Fruit fly (Drosophila melanogaster) whole organism, embryonic: ENCODE results near the gene CG31638.

ENCODE experiments used
- ATbp ChIP-seq: fragments of 200-800 bp; sonication (Bioruptor generic); optimal IDR thresholded peaks from 2 replicates; lab custom pipeline; 2017; ENCODE audit warnings: missing biosample characterization, mild to moderate bottlenecking, missing genetic modification characterization, missing genetic modification reagents
- Aef1 ChIP-seq: fragments of 200-800 bp; sonication (Bioruptor generic); IDR thresholded peaks from 3 replicates; pipeline ENCODE4 v1.3.6; 2022; ENCODE audit warnings: missing biosample characterization, missing genetic modification characterization
- Atf3 ChIP-seq: fragments of 200-800 bp; sonication (Bioruptor generic); optimal IDR thresholded peaks from 3 replicates; lab custom pipeline; 2016; ENCODE audit warnings: missing biosample characterization, missing genetic modification characterization
- Bdp1 ChIP-seq: fragments of 200-800 bp; sonication (Bioruptor generic); optimal IDR thresholded peaks from 3 replicates; lab custom pipeline; 2016; ENCODE audit warnings: missing biosample characterization, missing genetic modification characterization
- CG10654 ChIP-seq: fragments of 200-800 bp; sonication (Bioruptor generic); optimal IDR thresholded peaks from 2 replicates; lab custom pipeline; 2016; ENCODE audit warnings: missing biosample characterization, missing genetic modification characterization
- CG11560 ChIP-seq: fragments of 200-800 bp; sonication (Bioruptor generic); IDR thresholded peaks from 3 replicates; pipeline ENCODE4 v1.3.6; 2022; ENCODE audit warnings: missing biosample characterization, missing genetic modification characterization
- CG11695 ChIP-seq: fragments of 200-800 bp; sonication (Bioruptor generic); IDR thresholded peaks from 3 replicates; pipeline ENCODE4 v1.3.6; 2022; ENCODE audit warnings: missing biosample characterization, missing genetic modification characterization
- CG12155 ChIP-seq: fragments of 200-800 bp; sonication (Bioruptor generic); optimal IDR thresholded peaks from 3 replicates; lab custom pipeline; 2016; ENCODE audit warnings: missing biosample characterization, missing genetic modification characterization
- CG14441 ChIP-seq: fragments of 200-800 bp; sonication (Bioruptor generic); IDR thresholded peaks from 2 replicates; pipeline ENCODE4 v1.3.6; 2022; ENCODE audit warnings: missing biosample characterization, missing genetic modification characterization
- CG14965 ChIP-seq: fragments of 200-800 bp; sonication (Bioruptor generic); optimal IDR thresholded peaks from 2 replicates; lab custom pipeline; 2016; ENCODE audit warnings: missing biosample characterization, missing genetic modification characterization, borderline replicate concordance
- CG17802 ChIP-seq: fragments of 200-800 bp; sonication (Bioruptor generic); optimal IDR thresholded peaks from 2 replicates; lab custom pipeline; 2018; ENCODE audit warnings: missing biosample characterization, mild to moderate bottlenecking, missing genetic modification characterization, moderate library complexity
- CG18764 ChIP-seq: fragments of 200-800 bp; sonication (Bioruptor generic); optimal IDR thresholded peaks from 3 replicates; lab custom pipeline; 2016; ENCODE audit warnings: missing biosample characterization, missing genetic modification characterization
- CG2120 ChIP-seq: fragments of 200-800 bp; sonication (Bioruptor generic); optimal IDR thresholded peaks from 3 replicates; lab custom pipeline; 2016; ENCODE audit warnings: missing biosample characterization, missing genetic modification characterization
- CG3281 ChIP-seq: fragments of 200-800 bp; sonication (Bioruptor generic); optimal IDR thresholded peaks from 3 replicates; lab custom pipeline; 2017; ENCODE audit warnings: missing biosample characterization, mild to moderate bottlenecking, missing genetic modification characterization
- CG6813 ChIP-seq: fragments of 200-800 bp; sonication (Bioruptor generic); optimal IDR thresholded peaks from 2 replicates; lab custom pipeline; 2017; ENCODE audit warnings: missing biosample characterization, missing genetic modification characterization, mild to moderate bottlenecking, moderate library complexity, missing genetic modification reagents
- CG7963 ChIP-seq: fragments of 200-800 bp; sonication (Bioruptor generic); IDR thresholded peaks from 3 replicates; pipeline ENCODE4 v1.3.6; 2022; ENCODE audit warnings: missing biosample characterization, missing genetic modification characterization; ENCODE audit not compliant: partially characterized antibody
- CG8290 ChIP-seq, 3 experiments: fragments of 200-800 bp; sonication (Bioruptor generic); optimal IDR thresholded peaks; 2 replicates each; lab custom pipeline; 2016 to 2019; ENCODE audit warnings: missing biosample characterization in 3 of 3, missing genetic modification characterization in 3 of 3, mild to moderate bottlenecking in 2 of 3, moderate library complexity in 1 of 3
- CG8944 ChIP-seq: fragments of 200-800 bp; sonication (Bioruptor generic); optimal IDR thresholded peaks from 3 replicates; lab custom pipeline; 2016; ENCODE audit warnings: missing biosample characterization, missing genetic modification characterization
- CTCF ChIP-seq: fragments of 200-800 bp; sonication (Bioruptor generic); optimal IDR thresholded peaks from 2 replicates; lab custom pipeline; 2017; ENCODE audit warnings: missing biosample characterization, mild to moderate bottlenecking, missing genetic modification characterization, moderate library complexity
- H15 ChIP-seq: fragments of 200-800 bp; sonication (Bioruptor generic); IDR thresholded peaks from 3 replicates; pipeline ENCODE4 v1.3.6; 2022; ENCODE audit warnings: missing biosample characterization, missing genetic modification characterization
- NC2α ChIP-seq: fragments of 200-800 bp; sonication (Bioruptor generic); optimal IDR thresholded peaks from 2 replicates; lab custom pipeline; 2016; ENCODE audit warnings: missing biosample characterization, missing genetic modification characterization
- Opbp ChIP-seq: fragments of 200-800 bp; sonication (Bioruptor generic); IDR thresholded peaks from 3 replicates; pipeline ENCODE4 v1.3.6; 2022; ENCODE audit warnings: missing biosample characterization, missing genetic modification characterization; ENCODE audit not compliant: partially characterized antibody
- Sox102F ChIP-seq: fragments of 200-800 bp; sonication (Bioruptor generic); optimal IDR thresholded peaks from 2 replicates; lab custom pipeline; 2018; ENCODE audit warnings: missing biosample characterization, mild to moderate bottlenecking, missing genetic modification characterization, moderate library complexity
- Sry-β ChIP-seq: fragments of 200-800 bp; sonication (Bioruptor generic); optimal IDR thresholded peaks from 2 replicates; lab custom pipeline; 2018; ENCODE audit warnings: missing biosample characterization, mild to moderate bottlenecking, missing genetic modification characterization, moderate library complexity
- az2 ChIP-seq: fragments of 200-800 bp; sonication (Bioruptor generic); optimal IDR thresholded peaks from 3 replicates; lab custom pipeline; 2016; ENCODE audit warnings: missing biosample characterization, missing genetic modification characterization
- btn ChIP-seq: fragments of 200-800 bp; sonication (Bioruptor generic); optimal IDR thresholded peaks from 2 replicates; lab custom pipeline; 2016; ENCODE audit warnings: missing biosample characterization, missing genetic modification characterization
- cato ChIP-seq: fragments of 200-800 bp; sonication (Bioruptor generic); optimal IDR thresholded peaks from 2 replicates; lab custom pipeline; 2016; ENCODE audit warnings: missing biosample characterization, missing genetic modification characterization, borderline replicate concordance
- chif ChIP-seq, 2 experiments: fragments of 200-800 bp; sonication (Bioruptor generic); optimal IDR thresholded peaks; 3 replicates each; lab custom pipeline; 2016; ENCODE audit warnings: missing biosample characterization in 2 of 2, missing genetic modification characterization in 2 of 2
- dm ChIP-seq: fragments of 200-800 bp; sonication (Bioruptor generic); optimal IDR thresholded peaks from 3 replicates; lab custom pipeline; 2016; ENCODE audit warnings: missing biosample characterization, missing genetic modification characterization
- dmrt11E ChIP-seq: fragments of 200-800 bp; sonication (Bioruptor generic); optimal IDR thresholded peaks from 3 replicates; lab custom pipeline; 2018; ENCODE audit warnings: missing biosample characterization, mild to moderate bottlenecking, missing genetic modification characterization, moderate library complexity
- dmrt99B ChIP-seq: fragments of 200-800 bp; sonication (Bioruptor generic); optimal IDR thresholded peaks from 2 replicates; lab custom pipeline; 2018; ENCODE audit warnings: missing biosample characterization, mild to moderate bottlenecking, missing genetic modification characterization, moderate library complexity
- esg ChIP-seq: fragments of 200-800 bp; sonication (Bioruptor generic); conservative IDR thresholded peaks from 2 replicates; pipeline ENCODE4 v1.3.6; 2022; ENCODE audit warnings: missing biosample characterization, missing genetic modification characterization
- ewg ChIP-seq: fragments of 200-800 bp; sonication (Bioruptor generic); optimal IDR thresholded peaks from 3 replicates; lab custom pipeline; 2017; ENCODE audit warnings: mild to moderate bottlenecking, missing biosample characterization, missing genetic modification reagents, missing genetic modification characterization
- fd102C ChIP-seq: fragments of 200-800 bp; sonication (Bioruptor generic); optimal IDR thresholded peaks from 2 replicates; lab custom pipeline; 2018; ENCODE audit warnings: missing biosample characterization, mild to moderate bottlenecking, missing genetic modification characterization, moderate library complexity
- fu2 ChIP-seq: fragments of 200-800 bp; sonication (Bioruptor generic); optimal IDR thresholded peaks from 2 replicates; lab custom pipeline; 2016; ENCODE audit warnings: missing biosample characterization, missing genetic modification characterization
- gcm2 ChIP-seq: fragments of 200-800 bp; sonication (Bioruptor generic); optimal IDR thresholded peaks from 2 replicates; lab custom pipeline; 2016; ENCODE audit warnings: missing biosample characterization, missing genetic modification characterization
- jing ChIP-seq: fragments of 200-800 bp; sonication (Bioruptor generic); optimal IDR thresholded peaks from 2 replicates; lab custom pipeline; 2018; ENCODE audit warnings: missing biosample characterization, mild to moderate bottlenecking, missing genetic modification characterization
- kni ChIP-seq: fragments of 200-800 bp; sonication (Bioruptor generic); optimal IDR thresholded peaks from 3 replicates; lab custom pipeline; 2017; ENCODE audit warnings: mild to moderate bottlenecking, missing biosample characterization, missing genetic modification reagents, missing genetic modification characterization
- luna ChIP-seq: fragments of 200-800 bp; sonication (Bioruptor generic); optimal IDR thresholded peaks from 2 replicates; lab custom pipeline; 2016; ENCODE audit warnings: missing biosample characterization, missing genetic modification characterization
- oc ChIP-seq: fragments of 200-800 bp; sonication (Bioruptor generic); optimal IDR thresholded peaks from 2 replicates; lab custom pipeline; 2018; ENCODE audit warnings: missing biosample characterization, mild to moderate bottlenecking, missing genetic modification characterization, moderate library complexity
- pfk ChIP-seq: fragments of 200-800 bp; sonication (Bioruptor generic); optimal IDR thresholded peaks from 2 replicates; lab custom pipeline; 2018; ENCODE audit warnings: missing biosample characterization, mild to moderate bottlenecking, missing genetic modification characterization, moderate library complexity
- psq ChIP-seq: fragments of 200-800 bp; sonication (Bioruptor generic); optimal IDR thresholded peaks from 2 replicates; lab custom pipeline; 2017; ENCODE audit warnings: missing biosample characterization, missing genetic modification characterization
- pum ChIP-seq: fragments of 200-800 bp; sonication (Bioruptor generic); optimal IDR thresholded peaks from 2 replicates; lab custom pipeline; 2016; ENCODE audit warnings: missing biosample characterization, missing genetic modification characterization
- so ChIP-seq: fragments of 200-800 bp; sonication (Bioruptor generic); IDR thresholded peaks from 3 replicates; pipeline ENCODE4 v1.3.6; 2022; ENCODE audit warnings: missing biosample characterization, missing genetic modification characterization
- stc ChIP-seq: fragments of 200-800 bp; sonication (Bioruptor generic); IDR thresholded peaks from 2 replicates; pipeline ENCODE4 v1.3.6; 2022; ENCODE audit warnings: missing biosample characterization, missing genetic modification characterization
- tx ChIP-seq: fragments of 200-800 bp; sonication (Bioruptor generic); optimal IDR thresholded peaks from 2 replicates; lab custom pipeline; 2016; ENCODE audit warnings: missing biosample characterization, missing genetic modification characterization
- usp ChIP-seq: fragments of >200 bp; optimal IDR thresholded peaks from 2 replicates; lab custom pipeline; 2017; ENCODE audit warnings: missing biosample characterization, missing genetic modification characterization
- vvl ChIP-seq: fragments of 200-800 bp; sonication (Bioruptor generic); IDR thresholded peaks from 2 replicates; pipeline ENCODE4 v1.3.6; 2022; ENCODE audit warnings: missing biosample characterization, missing genetic modification characterization
- wdn ChIP-seq: fragments of 200-800 bp; sonication (Bioruptor generic); IDR thresholded peaks from 2 replicates; pipeline ENCODE4 v1.3.6; 2022; ENCODE audit warnings: missing biosample characterization, missing genetic modification characterization
- wek ChIP-seq: fragments of 200-800 bp; sonication (Bioruptor generic); optimal IDR thresholded peaks from 3 replicates; lab custom pipeline; 2018; ENCODE audit warnings: missing biosample characterization, mild to moderate bottlenecking, missing genetic modification characterization, moderate library complexity

The CG31638 gene

dm6 chr2L:6455955-6456599, 34.8 kb upstream of the CG31638 start, which contains the start of gene frj (continued):
- TF ChIP-seq ATbp (GFP tag; lab: Kevin White, UChicago) (peak; percentile 6), stc (0 out of 2 replicates have a peak, but pooled peaks have one; percentile 5), CG3281 (GFP tag; lab: Kevin White, UChicago) (peak; percentile 49), CG7963 (GFP tag; lab: Robert Waterston, UW) (no peak), CG17802 (tag; lab: Kevin White, UChicago) (peak; percentile 95), dm (peak; percentile 65), wdn (no peak; the same call in 1 of the 2 replicates), tx (GFP tag; lab: Kevin White, UChicago) (peak; percentile 73), chif (GFP tag; optimal IDR thresholded peaks at IDR 0.05; lab: Kevin White, UChicago) (peak; percentile 63 to 65), CG14965 (GFP tag; lab: Kevin White, UChicago) (no peak), dmrt11E (tag; lab: Kevin White, UChicago) (peak; percentile 46), CG6813 (GFP tag; lab: Kevin White, UChicago) (no peak), dmrt99B (tag; lab: Kevin White, UChicago) (peak; percentile 53), so (GFP tag; lab: Robert Waterston, UW) (no peak), H15 (GFP tag; lab: Robert Waterston, UW) (no peak), esg (GFP tag; lab: Robert Waterston, UW) (peak; percentile 56), az2 (peak; percentile 53), gcm2 (GFP tag; lab: Kevin White, UChicago) (no peak), cato (GFP tag; lab: Kevin White, UChicago) (peak; percentile 61), Sox102F (GFP tag; lab: Kevin White, UChicago) (peak; percentile 58), CG12155 (GFP tag; lab: Kevin White, UChicago) (peak; percentile 45), pfk (GFP tag; lab: Kevin White, UChicago) (no peak), CG2120 (GFP tag; lab: Kevin White, UChicago) (peak; percentile 74), usp (GFP tag; lab: Kevin White, UChicago) (no peak), jing (GFP tag; lab: Kevin White, UChicago) (no peak), NC2α (GFP tag; lab: Kevin White, UChicago) (no peak), vvl (GFP tag; lab: Robert Waterston, UW) (peak; percentile 82; the same call in 1 of the 2 replicates), btn (GFP tag; lab: Kevin White, UChicago) (no peak), Aef1 (GFP tag; lab: Robert Waterston, UW) (peak; percentile 54; the same call in 2 of the 3 replicates), CG14441 (peak; percentile 70), CG11695 (0 out of 3 replicates have a peak, but pooled peaks have one; percentile 30), CTCF (GFP tag; lab: Kevin White, UChicago) (peak; percentile 96), psq (GFP tag; lab: Kevin White, UChicago) (peak; percentile 50), Bdp1 (peak; percentile 60), fu2 (GFP tag; lab: Kevin White, UChicago) (peak; percentile 53), Opbp (GFP tag; lab: Robert Waterston, UW) (peak; percentile 63), CG11560 (no peak), wek (no peak), Sry-β (no peak), fd102C (GFP tag; lab: Kevin White, UChicago) (no peak), CG8944 (GFP tag; lab: Kevin White, UChicago) (peak; percentile 75), oc (tag; lab: Kevin White, UChicago) (peak; percentile 58), ewg (GFP tag; lab: Kevin White, UChicago) (peak; percentile 52), CG10654 (GFP tag; lab: Kevin White, UChicago) (peak; percentile 58), luna (GFP tag; lab: Kevin White, UChicago) (peak; percentile 21), kni (GFP tag; lab: Kevin White, UChicago) (no peak), CG18764 (peak; percentile 53), pum (GFP tag; lab: Kevin White, UChicago) (peak; percentile 68), CG8290 (GFP tag; optimal IDR thresholded peaks at IDR 0.05; lab: Kevin White, UChicago) (peak; percentile 76), CG8290 (tag; optimal IDR thresholded peaks at IDR 0.05; lab: Kevin White, UChicago) (peak in 1 of 2 experiments; percentile 73), Atf3 (GFP tag; lab: Kevin White, UChicago) (peak; percentile 60)
